Fruit fly (Drosophila melanogaster) Kc167 (cell line): ENCODE measurements around the gene CG11342.

Source experiments
- Myc ChIP-seq: fragments of >200 bp; optimal IDR thresholded peaks from 2 replicates; lab custom pipeline; 2017; ENCODE audit warnings: missing external identifiers
- insv ChIP-seq: fragments of >200 bp; optimal IDR thresholded peaks from 3 replicates; lab custom pipeline; 2018; ENCODE audit warnings: missing external identifiers
- psq ChIP-seq: fragments of >200 bp; optimal IDR thresholded peaks from 2 replicates; lab custom pipeline; 2017; ENCODE audit warnings: missing external identifiers
- ttk ChIP-seq: sonication (Bioruptor generic); optimal IDR thresholded peaks from 2 replicates; lab custom pipeline; 2017; ENCODE audit warnings: missing external identifiers

DNA sequence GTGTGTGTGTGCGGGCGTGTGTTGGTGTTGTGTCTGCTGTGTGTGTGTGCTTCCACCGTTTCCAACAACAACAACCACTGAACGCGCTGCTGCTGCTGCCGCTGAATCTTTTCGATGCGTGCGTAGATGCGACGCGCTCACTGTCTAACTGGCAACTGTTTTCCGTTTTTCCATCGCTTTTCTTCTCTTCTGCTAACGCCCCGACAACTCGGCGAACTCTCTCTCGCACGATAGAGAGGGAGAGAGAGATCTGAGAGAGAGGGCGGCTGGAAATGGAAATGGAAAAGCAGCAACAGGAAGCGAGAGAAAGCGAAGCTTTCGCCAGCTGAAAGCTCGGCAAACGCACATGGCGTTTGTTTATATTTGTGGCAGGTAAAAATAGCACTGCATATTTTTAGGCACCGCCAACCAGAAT is 13.0 kb upstream of the CG11342 start, which contains the start of gene DopEcR:
- TF ChIP-seq insv (lab: Kevin White, UChicago): no peak
- TF ChIP-seq psq (lab: Kevin White, UChicago): no peak
- TF ChIP-seq Myc (lab: Kevin White, UChicago): no peak
- no peak for TF ChIP-seq ttk (lab: Kevin White, UChicago)
